Worm (Caenorhabditis elegans) whole organism, young adult: ENCODE data around the gene bgnt-1.5.

Experiments used
- B0336.3 ChIP-seq: fragments of 200-800 bp; sonication (Bioruptor generic); IDR thresholded peaks from 2 replicates; pipeline ENCODE4 v1.3.6; 2022; ENCODE audit warnings: missing genetic modification characterization, missing compliant biosample characterization
- C06A6.2 ChIP-seq: fragments of 200-800 bp; sonication (Bioruptor generic); conservative IDR thresholded peaks from 2 replicates; pipeline ENCODE4 v1.3.6; 2022; ENCODE audit warnings: missing genetic modification characterization, missing compliant biosample characterization
- D2030.7 ChIP-seq: fragments of 200-800 bp; sonication (Bioruptor generic); IDR thresholded peaks from 2 replicates; pipeline ENCODE4 v1.3.6; 2022; ENCODE audit warnings: missing genetic modification reagents, missing genetic modification characterization, missing compliant biosample characterization
- F10E7.11 ChIP-seq: sonication (generic microtip); optimal IDR thresholded peaks from 2 replicates; lab custom pipeline; 2017; ENCODE audit warnings: mild to moderate bottlenecking, missing genetic modification characterization, moderate library complexity, missing compliant biosample characterization
- F49E8.2 ChIP-seq: sonication (generic microtip); optimal IDR thresholded peaks from 3 replicates; lab custom pipeline; 2017; ENCODE audit warnings: missing genetic modification characterization, mild to moderate bottlenecking, missing compliant biosample characterization, antibody characterized with exemption, moderate library complexity; ENCODE audit not compliant: insufficient read depth
- F55B11.4 ChIP-seq: sonication (generic microtip); optimal IDR thresholded peaks from 2 replicates; lab custom pipeline; 2016; ENCODE audit warnings: missing compliant biosample characterization, missing genetic modification characterization, borderline replicate concordance; ENCODE audit not compliant: insufficient read depth
- F57A8.1 ChIP-seq: fragments of 200-800 bp; sonication (Bioruptor generic); optimal IDR thresholded peaks from 2 replicates; lab custom pipeline; 2018; ENCODE audit warnings: mild to moderate bottlenecking, missing genetic modification characterization, moderate library complexity, missing compliant biosample characterization
- K11D2.4 ChIP-seq: fragments of 200-800 bp; sonication (Bioruptor generic); IDR thresholded peaks from 2 replicates; pipeline ENCODE4 v1.3.6; 2022; ENCODE audit warnings: missing genetic modification reagents, missing genetic modification characterization, missing compliant biosample characterization
- T26A5.8 ChIP-seq: sonication (generic microtip); optimal IDR thresholded peaks from 2 replicates; lab custom pipeline; 2016; ENCODE audit warnings: missing genetic modification characterization, missing compliant biosample characterization
- Y53G8AR.9 ChIP-seq: fragments of 200-800 bp; sonication (Bioruptor generic); conservative IDR thresholded peaks from 2 replicates; pipeline ENCODE4 v1.3.6; 2022; ENCODE audit warnings: missing genetic modification reagents, missing genetic modification characterization, missing compliant biosample characterization
- Y95B8A.8 ChIP-seq: fragments of 200-800 bp; sonication (Bioruptor generic); IDR thresholded peaks from 2 replicates; pipeline ENCODE4 v1.3.6; 2022; ENCODE audit warnings: missing genetic modification reagents, missing genetic modification characterization, missing compliant biosample characterization
- ama-1 ChIP-seq, 3 experiments: fragments of 150-350 bp in 1 of 3; sonication (generic microtip) in 2 of 3; optimal IDR thresholded peaks; 2 replicates each; lab custom pipeline; 2014 to 2018; ENCODE audit warnings: missing biosample characterization in 2 of 3, missing genetic modification characterization in 2 of 3, missing genetic modification reagents in 2 of 3
- athp-1 ChIP-seq: sonication (generic microtip); optimal IDR thresholded peaks from 2 replicates; lab custom pipeline; 2017; ENCODE audit warnings: mild to moderate bottlenecking, missing genetic modification characterization, missing compliant biosample characterization
- attf-3 ChIP-seq: fragments of 200-800 bp; sonication (Bioruptor generic); conservative IDR thresholded peaks from 2 replicates; pipeline ENCODE4 v1.3.6; 2022; ENCODE audit warnings: missing genetic modification reagents, missing genetic modification characterization, missing compliant biosample characterization
- attf-6 ChIP-seq: fragments of 200-800 bp; sonication (Bioruptor generic); IDR thresholded peaks from 2 replicates; pipeline ENCODE4 v1.3.6; 2022; ENCODE audit warnings: missing genetic modification reagents, missing genetic modification characterization, missing compliant biosample characterization
- bed-2 ChIP-seq: fragments of 200-800 bp; sonication (Bioruptor generic); IDR thresholded peaks from 2 replicates; pipeline ENCODE4 v1.3.6; 2022; ENCODE audit warnings: missing genetic modification reagents, missing genetic modification characterization, missing compliant biosample characterization
- cebp-1 ChIP-seq, 2 experiments: fragments of 200-800 bp in 1 of 2; sonication (Bioruptor generic) in 1 of 2; sonication (generic microtip) in 1 of 2; IDR thresholded peaks in 1 of 2; optimal IDR thresholded peaks in 1 of 2; 2 replicates each; pipeline versions ENCODE4 v1.3.6 to Lab custom; 2017 to 2022; ENCODE audit warnings: missing compliant biosample characterization in 2 of 2, missing genetic modification characterization in 2 of 2, mild to moderate bottlenecking in 1 of 2, missing genetic modification reagents in 1 of 2, moderate library complexity in 1 of 2
- cebp-2 ChIP-seq: fragments of 200-800 bp; sonication (Bioruptor generic); IDR thresholded peaks from 2 replicates; pipeline ENCODE4 v1.3.6; 2022; ENCODE audit warnings: missing genetic modification characterization, missing compliant biosample characterization
- ceh-100 ChIP-seq: fragments of 200-800 bp; sonication (Bioruptor generic); IDR thresholded peaks from 2 replicates; pipeline ENCODE4 v1.3.6; 2022; ENCODE audit warnings: missing genetic modification reagents, missing genetic modification characterization, missing compliant biosample characterization
- chd-7 ChIP-seq: sonication (generic microtip); optimal IDR thresholded peaks from 2 replicates; lab custom pipeline; 2016; ENCODE audit warnings: mild to moderate bottlenecking, missing genetic modification characterization, moderate library complexity, missing compliant biosample characterization
- die-1 ChIP-seq: sonication (generic microtip); optimal IDR thresholded peaks from 2 replicates; lab custom pipeline; 2016; ENCODE audit warnings: missing genotype, mild to moderate bottlenecking, missing genetic modification characterization, missing compliant biosample characterization
- dpff-1 ChIP-seq: sonication (generic microtip); optimal IDR thresholded peaks from 2 replicates; lab custom pipeline; 2017; ENCODE audit warnings: mild to moderate bottlenecking, missing genetic modification characterization, missing compliant biosample characterization
- ekl-4 ChIP-seq: fragments of 200-800 bp; sonication (Bioruptor generic); IDR thresholded peaks from 2 replicates; pipeline ENCODE4 v1.3.6; 2022; ENCODE audit warnings: missing genetic modification reagents, missing genetic modification characterization, missing compliant biosample characterization
- ets-4 ChIP-seq: fragments of 200-800 bp; sonication (Bioruptor generic); optimal IDR thresholded peaks from 2 replicates; lab custom pipeline; 2018; ENCODE audit warnings: mild to moderate bottlenecking, missing genetic modification characterization, missing compliant biosample characterization
- hrde-1 ChIP-seq: sonication (generic microtip); optimal IDR thresholded peaks from 2 replicates; lab custom pipeline; 2016; ENCODE audit warnings: missing genetic modification characterization, mild to moderate bottlenecking, missing compliant biosample characterization, moderate library complexity, missing genotype, missing genetic modification reagents, borderline replicate concordance
- let-526 ChIP-seq: fragments of 200-800 bp; sonication (Bioruptor generic); IDR thresholded peaks from 2 replicates; pipeline ENCODE4 v1.3.6; 2022; ENCODE audit warnings: missing genetic modification reagents, missing genetic modification characterization, missing compliant biosample characterization
- lin-26 ChIP-seq: fragments of 200-800 bp; sonication (Bioruptor generic); IDR thresholded peaks from 2 replicates; pipeline ENCODE4 v1.3.6; 2022; ENCODE audit warnings: missing genetic modification reagents, missing genetic modification characterization, missing compliant biosample characterization
- lin-35 ChIP-seq, 3 experiments: fragments of 150-350 bp in 2 of 3; sonication (generic microtip) in 1 of 3; optimal IDR thresholded peaks; 2 replicates each; lab custom pipeline; 2014 to 2018; ENCODE audit warnings: missing biosample characterization in 3 of 3, missing genetic modification characterization in 3 of 3, missing genetic modification reagents in 3 of 3
- lin-54 ChIP-seq: fragments of 200-800 bp; sonication (Bioruptor generic); optimal IDR thresholded peaks from 2 replicates; lab custom pipeline; 2018; ENCODE audit warnings: mild to moderate bottlenecking, missing genetic modification characterization, missing compliant biosample characterization
- lir-1 ChIP-seq: fragments of 200-800 bp; sonication (Bioruptor generic); conservative IDR thresholded peaks from 2 replicates; pipeline ENCODE4 v1.3.6; 2022; ENCODE audit warnings: missing genetic modification reagents, missing genetic modification characterization, missing compliant biosample characterization
- lsy-27 ChIP-seq: sonication (generic microtip); optimal IDR thresholded peaks from 2 replicates; lab custom pipeline; 2017; ENCODE audit warnings: missing genetic modification characterization, mild to moderate bottlenecking, missing compliant biosample characterization, antibody characterized with exemption, missing genotype, borderline replicate concordance; ENCODE audit not compliant: insufficient read depth
- madf-10 ChIP-seq: sonication (generic microtip); optimal IDR thresholded peaks from 2 replicates; lab custom pipeline; 2016; ENCODE audit warnings: mild to moderate bottlenecking, missing genetic modification characterization, missing compliant biosample characterization
- madf-3 ChIP-seq: fragments of 200-800 bp; sonication (Bioruptor generic); IDR thresholded peaks from 2 replicates; pipeline ENCODE4 v1.3.6; 2022; ENCODE audit warnings: missing genetic modification reagents, missing genetic modification characterization, missing compliant biosample characterization
- madf-8 ChIP-seq: fragments of 200-800 bp; sonication (Bioruptor generic); conservative IDR thresholded peaks from 2 replicates; pipeline ENCODE4 v1.3.6; 2022; ENCODE audit warnings: missing genetic modification reagents, missing genetic modification characterization, missing compliant biosample characterization
- mel-28 ChIP-seq: sonication (generic microtip); optimal IDR thresholded peaks from 2 replicates; lab custom pipeline; 2016; ENCODE audit warnings: borderline replicate concordance, mild to moderate bottlenecking, missing genetic modification characterization, missing compliant biosample characterization
- nhr-120 ChIP-seq: fragments of 200-800 bp; sonication (Bioruptor generic); IDR thresholded peaks from 2 replicates; pipeline ENCODE4 v1.3.6; 2022; ENCODE audit warnings: missing genetic modification characterization, missing compliant biosample characterization
- nhr-27 ChIP-seq: fragments of 200-800 bp; sonication (Bioruptor generic); optimal IDR thresholded peaks from 2 replicates; lab custom pipeline; 2018; ENCODE audit warnings: mild to moderate bottlenecking, missing genetic modification characterization, moderate library complexity, missing compliant biosample characterization
- nhr-80 ChIP-seq: sonication (generic microtip); optimal IDR thresholded peaks from 2 replicates; lab custom pipeline; 2016; ENCODE audit warnings: missing genetic modification characterization, missing compliant biosample characterization
- rcor-1 ChIP-seq: fragments of 200-800 bp; sonication (Bioruptor generic); IDR thresholded peaks from 2 replicates; pipeline ENCODE4 v1.3.6; 2022; ENCODE audit warnings: missing genetic modification reagents, missing genetic modification characterization, missing compliant biosample characterization
- sea-2 ChIP-seq: fragments of 200-800 bp; sonication (Bioruptor generic); IDR thresholded peaks from 2 replicates; pipeline ENCODE4 v1.3.6; 2022; ENCODE audit warnings: missing genetic modification characterization, missing compliant biosample characterization
- somi-1 ChIP-seq: fragments of 200-800 bp; sonication (Bioruptor generic); optimal IDR thresholded peaks from 2 replicates; lab custom pipeline; 2018; ENCODE audit warnings: mild to moderate bottlenecking, missing genetic modification characterization, missing compliant biosample characterization
- tbp1 ChIP-seq: fragments of 200-800 bp; sonication (Bioruptor generic); optimal IDR thresholded peaks from 2 replicates; lab custom pipeline; 2018; ENCODE audit warnings: mild to moderate bottlenecking, missing genetic modification characterization, missing compliant biosample characterization
- unc-62 ChIP-seq: fragments of 150-350 bp; optimal IDR thresholded peaks from 2 replicates; lab custom pipeline; 2014; ENCODE audit warnings: missing biosample characterization, missing genetic modification reagents, missing genetic modification characterization
- xnd-1 ChIP-seq: sonication (generic microtip); optimal IDR thresholded peaks from 2 replicates; lab custom pipeline; 2016; ENCODE audit warnings: missing genotype, missing genetic modification reagents, missing genetic modification characterization, missing compliant biosample characterization

bgnt-1.5 gene

DNA sequence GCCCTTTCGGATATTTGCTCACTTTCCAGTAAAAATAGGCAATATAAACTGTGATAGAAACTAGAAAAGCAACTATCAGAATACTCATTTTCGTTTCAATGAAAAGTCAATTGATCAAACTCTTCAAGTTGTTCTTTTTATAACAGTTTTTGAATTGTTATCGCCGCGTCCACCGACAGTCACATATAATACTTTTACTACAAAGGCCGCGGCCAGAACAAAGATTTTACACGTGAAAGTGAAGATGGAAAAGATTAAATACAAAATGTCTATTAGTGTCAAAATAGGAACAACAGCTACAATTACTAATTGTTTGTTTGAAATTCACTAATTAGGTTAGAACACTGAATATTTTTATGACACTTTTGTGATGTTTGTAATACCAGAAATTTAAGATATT, 37.4 kb upstream of the bgnt-1.5 start, which contains the start of gene cyp-14A2:
Gene cyp-14A2, minus strand, starts transcription at position 101 of the 400 bp plus-strand sequence.
- TF ChIP-seq madf-8 (no peak), madf-3 (GFP tag; lab: Robert Waterston, UW) (no peak), C06A6.2 (GFP tag; lab: Robert Waterston, UW) (no peak), tbp1 (GFP tag; lab: Kevin White, UChicago) (no peak), F57A8.1 (GFP tag; lab: Kevin White, UChicago) (no peak), nhr-80 (tag; lab: Kevin White, UChicago) (peak; percentile 35)

DNA sequence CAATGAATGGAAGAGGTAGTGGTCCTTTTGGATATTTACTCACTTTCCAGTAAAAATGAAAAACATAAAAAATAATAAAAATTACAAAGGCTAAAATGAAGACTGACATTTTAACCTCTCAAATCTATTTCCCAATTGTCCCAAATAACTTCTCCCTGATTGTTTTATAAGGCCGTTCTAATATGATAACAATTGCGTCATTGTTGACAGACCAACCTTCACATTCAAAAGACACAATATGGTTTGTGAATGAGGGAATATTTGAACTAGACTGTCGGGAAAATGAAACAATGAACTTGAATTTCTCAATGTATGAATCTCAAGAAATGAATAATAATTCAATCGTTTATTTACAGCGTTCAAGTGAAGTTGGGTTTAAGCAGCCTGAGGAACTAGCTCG, 35.1 kb upstream of the bgnt-1.5 start, which contains the start of gene cyp-14A1:
Gene cyp-14A1, minus strand, starts transcription at position 126 of the 400 bp plus-strand sequence.
- no peak for TF ChIP-seq F55B11.4 (tag; lab: Kevin White, UChicago)
- no peak for TF ChIP-seq die-1
- no peak for TF ChIP-seq sea-2 (GFP tag; lab: Robert Waterston, UW)
- TF ChIP-seq lir-1 (GFP tag; lab: Robert Waterston, UW), result no peak
- TF ChIP-seq Y53G8AR.9, result no peak
- TF ChIP-seq cebp-2 (GFP tag; lab: Robert Waterston, UW), result no peak
- no peak for TF ChIP-seq athp-1 (tag; lab: Kevin White, UChicago)
- TF ChIP-seq xnd-1 (tag; lab: Kevin White, UChicago), result no peak
- no peak for TF ChIP-seq cebp-1 (GFP tag; IDR thresholded peaks at IDR 0.05; lab: Robert Waterston, UW)
- TF ChIP-seq cebp-1 (tag; optimal IDR thresholded peaks at IDR 0.05; lab: Kevin White, UChicago), result no peak

DNA sequence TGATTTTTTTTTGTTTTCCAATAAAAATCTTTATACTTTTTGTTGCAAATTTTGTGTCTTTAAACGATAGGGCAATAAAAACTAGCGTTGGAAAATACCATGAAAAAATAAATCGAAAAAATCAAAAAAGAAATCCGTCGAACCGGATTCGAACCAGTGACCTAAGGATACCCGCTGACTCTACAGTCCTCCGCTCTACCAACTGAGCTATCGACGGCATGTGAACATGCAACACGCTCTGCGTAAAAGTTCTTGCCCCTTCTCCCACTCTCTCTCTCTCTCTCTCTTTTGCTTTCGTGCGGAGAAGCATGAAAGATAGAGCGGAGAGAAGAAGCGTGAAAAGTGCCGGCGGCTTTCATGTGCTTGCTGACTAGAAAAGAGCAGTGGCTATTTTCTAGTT, 32.4 kb upstream of the bgnt-1.5 start:
- TF ChIP-seq unc-62 (GFP tag; lab: Kevin White, UChicago) (no peak), chd-7 (tag; lab: Kevin White, UChicago) (peak; percentile 76), nhr-27 (tag; lab: Kevin White, UChicago) (no peak), lin-35 (GFP tag; optimal IDR thresholded peaks at IDR 0.05; lab: Kevin White, UChicago) (peak in 1 of 3 experiments; percentile 20), ceh-100 (GFP tag; lab: Robert Waterston, UW) (no peak), lsy-27 (no peak), madf-10 (tag; lab: Kevin White, UChicago) (peak; percentile 64), ets-4 (GFP tag; lab: Kevin White, UChicago) (no peak), rcor-1 (GFP tag; lab: Robert Waterston, UW) (peak; percentile 85), bed-2 (GFP tag; lab: Robert Waterston, UW) (peak; percentile 35; the same call in 1 of the 2 replicates), lin-26 (GFP tag; lab: Robert Waterston, UW) (peak; percentile 92), dpff-1 (tag; lab: Kevin White, UChicago) (no peak), D2030.7 (GFP tag; lab: Robert Waterston, UW) (peak; percentile 54), attf-6 (GFP tag; lab: Robert Waterston, UW) (no peak), F49E8.2 (tag; lab: Kevin White, UChicago) (no peak), attf-3 (GFP tag; lab: Robert Waterston, UW) (peak; percentile 54; the same call in 1 of the 2 replicates), Y95B8A.8 (0 out of 2 replicates have a peak, but pooled peaks have one; percentile 9), somi-1 (peak; percentile 55), nhr-120 (GFP tag; lab: Robert Waterston, UW) (no peak), hrde-1 (tag; lab: Kevin White, UChicago) (peak; percentile 61), ama-1 (optimal IDR thresholded peaks at IDR 0.05; lab: Kevin White, UChicago) (no peak), ama-1 (GFP tag; optimal IDR thresholded peaks at IDR 0.05; lab: Kevin White, UChicago) (no peak), F55B11.4 (tag; lab: Kevin White, UChicago) (no peak), F10E7.11 (tag; lab: Kevin White, UChicago) (no peak), K11D2.4 (GFP tag; lab: Robert Waterston, UW) (peak; percentile 66), T26A5.8 (peak; percentile 50), mel-28 (tag; lab: Kevin White, UChicago) (no peak), B0336.3 (GFP tag; lab: Robert Waterston, UW) (no peak), let-526 (0 out of 2 replicates have a peak, but pooled peaks have one; percentile 49), madf-8 (0 out of 2 replicates have a peak, but pooled peaks have one; percentile 21), lin-54 (GFP tag; lab: Kevin White, UChicago) (no peak), ekl-4 (GFP tag; lab: Robert Waterston, UW) (peak; percentile 82)
